Fruit fly (Drosophila melanogaster) whole organism, embryonic: ENCODE measurements around the gene idc.

Experiments
- CG4328 ChIP-seq: fragments of 200-800 bp; sonication (Bioruptor generic); optimal IDR thresholded peaks from 3 replicates; lab custom pipeline; 2017; ENCODE audit warnings: missing biosample characterization, missing genetic modification reagents, missing genetic modification characterization
- croc ChIP-seq: fragments of 200-800 bp; sonication (Bioruptor generic); conservative IDR thresholded peaks from 3 replicates; pipeline ENCODE4 v1.3.6; 2022; ENCODE audit warnings: missing biosample characterization, missing genetic modification characterization

DNA sequence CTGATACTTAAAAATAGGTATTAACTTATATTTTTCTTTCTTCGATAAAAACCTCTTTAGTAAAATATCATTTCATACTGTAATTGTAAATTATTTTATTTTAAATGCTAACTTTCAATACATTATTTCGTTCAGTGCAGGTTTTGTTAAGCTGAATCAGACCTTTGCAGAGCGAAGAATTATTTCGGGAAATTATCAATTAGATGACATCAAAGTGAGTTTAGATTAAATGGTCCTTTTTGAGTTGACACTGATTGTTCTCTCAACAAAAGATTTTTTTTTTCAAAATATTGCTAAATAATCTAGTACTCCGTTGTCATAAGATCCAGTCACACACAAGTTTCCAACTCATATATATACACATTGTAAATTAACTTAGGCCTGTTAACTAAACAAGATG is 10.8 kb downstream of the idc start, which contains the start of the genes CG33934 and Indy-2:
- no peak for TF ChIP-seq croc (GFP tag; lab: Robert Waterston, UW)
- TF ChIP-seq CG4328 (GFP tag; lab: Kevin White, UChicago): no peak
